Fruit fly (Drosophila melanogaster) whole organism, embryonic: Measurements from ENCODE around the gene lama.

Experiments
- CG10209 ChIP-seq: fragments of 200-800 bp; sonication (Bioruptor generic); optimal IDR thresholded peaks from 3 replicates; lab custom pipeline; 2017; ENCODE audit warnings: missing biosample characterization, mild to moderate bottlenecking, missing genetic modification characterization, missing genetic modification reagents
- CG11696 ChIP-seq: fragments of 200-800 bp; sonication (Bioruptor generic); IDR thresholded peaks from 2 replicates; pipeline ENCODE4 v1.3.6; 2022; ENCODE audit warnings: missing biosample characterization, missing genetic modification characterization
- CG12071 ChIP-seq: fragments of 200-800 bp; sonication (Bioruptor generic); optimal IDR thresholded peaks from 3 replicates; lab custom pipeline; 2018; ENCODE audit warnings: missing biosample characterization, mild to moderate bottlenecking, missing genetic modification characterization
- CG14667 ChIP-seq: fragments of 200-800 bp; sonication (Bioruptor generic); IDR thresholded peaks from 2 replicates; pipeline ENCODE4 v1.3.6; 2022; ENCODE audit warnings: missing biosample characterization, missing genetic modification characterization
- CG1647 ChIP-seq: fragments of 200-800 bp; sonication (Bioruptor generic); optimal IDR thresholded peaks from 3 replicates; lab custom pipeline; 2016; ENCODE audit warnings: missing biosample characterization, missing genetic modification characterization
- CG16863 ChIP-seq: fragments of 200-800 bp; sonication (Bioruptor generic); optimal IDR thresholded peaks from 3 replicates; lab custom pipeline; 2016; ENCODE audit warnings: missing biosample characterization, missing genetic modification characterization
- CG17361 ChIP-seq: fragments of 200-800 bp; sonication (Bioruptor generic); IDR thresholded peaks from 3 replicates; pipeline ENCODE4 v1.3.6; 2022; ENCODE audit warnings: missing biosample characterization, missing genetic modification characterization
- CG18262 ChIP-seq: fragments of 200-800 bp; optimal IDR thresholded peaks from 3 replicates; lab custom pipeline; 2019; ENCODE audit warnings: missing biosample characterization, mild to moderate bottlenecking, missing genetic modification characterization, moderate library complexity
- CG34224 ChIP-seq: fragments of 200-800 bp; sonication (Bioruptor generic); IDR thresholded peaks from 3 replicates; pipeline ENCODE4 v1.3.6; 2022; ENCODE audit warnings: missing biosample characterization, missing genetic modification characterization; ENCODE audit not compliant: partially characterized antibody
- CG42726 ChIP-seq: fragments of 200-800 bp; sonication (Bioruptor generic); IDR thresholded peaks from 2 replicates; pipeline ENCODE4 v1.3.6; 2022; ENCODE audit warnings: missing biosample characterization, missing genetic modification characterization; ENCODE audit not compliant: partially characterized antibody
- CG6813 ChIP-seq: fragments of 200-800 bp; sonication (Bioruptor generic); optimal IDR thresholded peaks from 2 replicates; lab custom pipeline; 2017; ENCODE audit warnings: missing biosample characterization, missing genetic modification characterization, mild to moderate bottlenecking, moderate library complexity, missing genetic modification reagents
- CG8359 ChIP-seq: fragments of 200-800 bp; sonication (Bioruptor generic); optimal IDR thresholded peaks from 2 replicates; lab custom pipeline; 2017; ENCODE audit warnings: missing biosample characterization, mild to moderate bottlenecking, missing genetic modification characterization, borderline replicate concordance
- CG8765 ChIP-seq: fragments of 200-800 bp; sonication (Bioruptor generic); IDR thresholded peaks from 2 replicates; pipeline ENCODE4 v1.3.6; 2022; ENCODE audit warnings: missing biosample characterization, missing genetic modification characterization
- CG9437 ChIP-seq: fragments of 200-800 bp; sonication (Bioruptor generic); optimal IDR thresholded peaks from 2 replicates; lab custom pipeline; 2018; ENCODE audit warnings: missing biosample characterization, mild to moderate bottlenecking, missing genetic modification characterization
- CG9932 ChIP-seq: fragments of 200-800 bp; sonication (Bioruptor generic); IDR thresholded peaks from 2 replicates; pipeline ENCODE4 v1.3.6; 2022; ENCODE audit warnings: missing biosample characterization, missing genetic modification characterization
- D19A ChIP-seq: fragments of 200-800 bp; optimal IDR thresholded peaks from 3 replicates; lab custom pipeline; 2019; ENCODE audit warnings: missing biosample characterization, mild to moderate bottlenecking, missing genetic modification characterization, moderate library complexity
- D19B ChIP-seq: fragments of 200-800 bp; sonication (Bioruptor generic); optimal IDR thresholded peaks from 2 replicates; lab custom pipeline; 2017; ENCODE audit warnings: missing biosample characterization, mild to moderate bottlenecking, missing genetic modification characterization
- Fer1 ChIP-seq: fragments of 200-800 bp; sonication (Bioruptor generic); optimal IDR thresholded peaks from 2 replicates; lab custom pipeline; 2017; ENCODE audit warnings: missing biosample characterization, mild to moderate bottlenecking, missing genetic modification characterization
- GATAe ChIP-seq: fragments of 200-800 bp; sonication (Bioruptor generic); conservative IDR thresholded peaks from 2 replicates; pipeline ENCODE4 v1.3.6; 2022; ENCODE audit warnings: missing biosample characterization, missing genetic modification characterization
- HHEX ChIP-seq: fragments of 200-800 bp; sonication (Bioruptor generic); optimal IDR thresholded peaks from 3 replicates; lab custom pipeline; 2017; ENCODE audit warnings: missing biosample characterization, mild to moderate bottlenecking, missing genetic modification characterization, missing genetic modification reagents
- HmgZ ChIP-seq: fragments of 200-800 bp; sonication (Bioruptor generic); optimal IDR thresholded peaks from 2 replicates; lab custom pipeline; 2018; ENCODE audit warnings: missing biosample characterization, mild to moderate bottlenecking, missing genetic modification characterization
- Hsf ChIP-seq: fragments of 200-800 bp; sonication (Bioruptor generic); optimal IDR thresholded peaks from 3 replicates; lab custom pipeline; 2016; ENCODE audit warnings: missing biosample characterization, missing genetic modification characterization
- Jarid2 ChIP-seq: fragments of 200-800 bp; sonication (Bioruptor generic); optimal IDR thresholded peaks from 3 replicates; lab custom pipeline; 2017; ENCODE audit warnings: mild to moderate bottlenecking, missing biosample characterization, missing genetic modification reagents, missing genetic modification characterization
- MESR4 ChIP-seq: fragments of 200-800 bp; sonication (Bioruptor generic); optimal IDR thresholded peaks from 2 replicates; lab custom pipeline; 2018; ENCODE audit warnings: missing biosample characterization, mild to moderate bottlenecking, missing genetic modification characterization, moderate library complexity
- Meics ChIP-seq: fragments of 200-800 bp; sonication (Bioruptor generic); optimal IDR thresholded peaks from 2 replicates; lab custom pipeline; 2017; ENCODE audit warnings: missing biosample characterization, mild to moderate bottlenecking, missing genetic modification characterization
- NC2β ChIP-seq: fragments of 200-800 bp; sonication (Bioruptor generic); optimal IDR thresholded peaks from 2 replicates; lab custom pipeline; 2016; ENCODE audit warnings: missing biosample characterization, missing genetic modification characterization
- Optix ChIP-seq: fragments of 200-800 bp; sonication (Bioruptor generic); IDR thresholded peaks from 3 replicates; pipeline ENCODE4 v1.3.6; 2022; ENCODE audit warnings: missing biosample characterization, missing genetic modification characterization
- Rfx ChIP-seq: fragments of 200-800 bp; sonication (Bioruptor generic); IDR thresholded peaks from 2 replicates; pipeline ENCODE4 v1.3.6; 2022; ENCODE audit warnings: missing biosample characterization, missing genetic modification characterization
- Sry-δ ChIP-seq: fragments of 200-800 bp; sonication (Bioruptor generic); optimal IDR thresholded peaks from 2 replicates; lab custom pipeline; 2016; ENCODE audit warnings: missing biosample characterization, missing genetic modification characterization
- btn ChIP-seq: fragments of 200-800 bp; sonication (Bioruptor generic); optimal IDR thresholded peaks from 2 replicates; lab custom pipeline; 2016; ENCODE audit warnings: missing biosample characterization, missing genetic modification characterization
- cad ChIP-seq: fragments of >200 bp; optimal IDR thresholded peaks from 2 replicates; lab custom pipeline; 2017; ENCODE audit warnings: missing biosample characterization, missing genetic modification characterization
- chinmo ChIP-seq: fragments of 200-800 bp; sonication (Bioruptor generic); IDR thresholded peaks from 4 replicates; pipeline ENCODE4 v1.3.6; 2022; ENCODE audit warnings: missing biosample characterization, missing genetic modification characterization; ENCODE audit not compliant: partially characterized antibody
- crol ChIP-seq: fragments of 200-800 bp; sonication (Bioruptor generic); IDR thresholded peaks from 2 replicates; pipeline ENCODE4 v1.3.6; 2022; ENCODE audit warnings: missing biosample characterization, missing genetic modification characterization
- da ChIP-seq: fragments of 200-800 bp; sonication (Bioruptor generic); optimal IDR thresholded peaks from 2 replicates; lab custom pipeline; 2016; ENCODE audit warnings: missing biosample characterization, missing genetic modification characterization
- dpn ChIP-seq, 2 experiments: fragments of 200-800 bp; sonication (Bioruptor generic); optimal IDR thresholded peaks; 3 replicates each; lab custom pipeline; 2016; ENCODE audit warnings: missing biosample characterization in 2 of 2, missing genetic modification characterization in 2 of 2
- fd3F ChIP-seq: fragments of 200-800 bp; sonication (Bioruptor generic); optimal IDR thresholded peaks from 2 replicates; lab custom pipeline; 2018; ENCODE audit warnings: missing biosample characterization, mild to moderate bottlenecking, missing genetic modification characterization, moderate library complexity
- fru ChIP-seq: fragments of >200 bp; optimal IDR thresholded peaks from 2 replicates; lab custom pipeline; 2017
- fu2 ChIP-seq: fragments of 200-800 bp; sonication (Bioruptor generic); optimal IDR thresholded peaks from 2 replicates; lab custom pipeline; 2016; ENCODE audit warnings: missing biosample characterization, missing genetic modification characterization
- gcm2 ChIP-seq: fragments of 200-800 bp; sonication (Bioruptor generic); optimal IDR thresholded peaks from 2 replicates; lab custom pipeline; 2016; ENCODE audit warnings: missing biosample characterization, missing genetic modification characterization
- gem ChIP-seq: fragments of 200-800 bp; sonication (Bioruptor generic); optimal IDR thresholded peaks from 2 replicates; lab custom pipeline; 2019; ENCODE audit warnings: missing biosample characterization, mild to moderate bottlenecking, missing genetic modification characterization, moderate library complexity
- grau ChIP-seq: fragments of 200-800 bp; optimal IDR thresholded peaks from 3 replicates; lab custom pipeline; 2019; ENCODE audit warnings: missing biosample characterization, mild to moderate bottlenecking, missing genetic modification characterization, moderate library complexity
- gro ChIP-seq: fragments of 200-800 bp; sonication (Bioruptor generic); optimal IDR thresholded peaks from 2 replicates; lab custom pipeline; 2016; ENCODE audit warnings: missing biosample characterization, missing genetic modification characterization
- ranshi ChIP-seq: fragments of 200-800 bp; sonication (Bioruptor generic); IDR thresholded peaks from 2 replicates; pipeline ENCODE4 v1.3.6; 2022; ENCODE audit warnings: missing biosample characterization, missing genetic modification characterization
- schlank ChIP-seq: fragments of 200-800 bp; sonication (Bioruptor generic); optimal IDR thresholded peaks from 2 replicates; lab custom pipeline; 2018; ENCODE audit warnings: missing biosample characterization, mild to moderate bottlenecking, missing genetic modification characterization
- sima ChIP-seq: fragments of 200-800 bp; sonication (Bioruptor generic); optimal IDR thresholded peaks from 2 replicates; lab custom pipeline; 2016; ENCODE audit warnings: missing biosample characterization, missing genetic modification characterization
- sqz ChIP-seq: fragments of 200-800 bp; sonication (Bioruptor generic); optimal IDR thresholded peaks from 3 replicates; lab custom pipeline; 2018; ENCODE audit warnings: missing biosample characterization, mild to moderate bottlenecking, missing genetic modification characterization
- tll ChIP-seq, 2 experiments: fragments of 200-800 bp in 1 of 2; fragments of >200 bp in 1 of 2; sonication (Bioruptor generic) in 1 of 2; optimal IDR thresholded peaks; 2 replicates each; lab custom pipeline; 2017 to 2019; ENCODE audit warnings: missing biosample characterization in 2 of 2, missing genetic modification characterization in 2 of 2, mild to moderate bottlenecking in 1 of 2, moderate library complexity in 1 of 2
- tup ChIP-seq: fragments of 200-800 bp; sonication (Bioruptor generic); optimal IDR thresholded peaks from 2 replicates; lab custom pipeline; 2016; ENCODE audit warnings: missing biosample characterization, mild to moderate bottlenecking, missing genetic modification characterization, moderate library complexity
- z ChIP-seq: fragments of 200-800 bp; sonication (Bioruptor generic); IDR thresholded peaks from 3 replicates; pipeline ENCODE4 v1.3.6; 2022; ENCODE audit warnings: missing biosample characterization, missing genetic modification characterization
- zfh1 ChIP-seq: fragments of 200-800 bp; sonication (Bioruptor generic); IDR thresholded peaks from 3 replicates; pipeline ENCODE4 v1.3.6; 2022; ENCODE audit warnings: missing biosample characterization, missing genetic modification characterization

lama gene

dm6 chr3L:5365164-5365879 is 9.6 kb upstream of the lama start (continued):
- TF ChIP-seq dpn (GFP tag; optimal IDR thresholded peaks at IDR 0.05; lab: Kevin White, UChicago) = peak; percentile 22 to 49
- no peak for TF ChIP-seq gro (GFP tag; lab: Kevin White, UChicago)
- TF ChIP-seq btn (GFP tag; lab: Kevin White, UChicago) = no peak
- no peak for TF ChIP-seq Meics (GFP tag; lab: Kevin White, UChicago)
- no peak for TF ChIP-seq tll (GFP tag; optimal IDR thresholded peaks at IDR 0.05; lab: Kevin White, UChicago)
- TF ChIP-seq Jarid2 (GFP tag; lab: Kevin White, UChicago) = no peak
- TF ChIP-seq CG6813 (GFP tag; lab: Kevin White, UChicago) = no peak
- no peak for TF ChIP-seq CG16863 (GFP tag; lab: Kevin White, UChicago)
- no peak for TF ChIP-seq HmgZ
- no peak for TF ChIP-seq schlank
- TF ChIP-seq z (GFP tag; lab: Robert Waterston, UW) = no peak
- TF ChIP-seq grau (tag; lab: Kevin White, UChicago) = peak; percentile 44
- no peak for TF ChIP-seq gcm2
- TF ChIP-seq Fer1 = no peak
- no peak for TF ChIP-seq CG42726 (GFP tag; lab: Robert Waterston, UW)
- no peak for TF ChIP-seq tup (GFP tag; lab: Kevin White, UChicago)
- TF ChIP-seq gem (tag; lab: Kevin White, UChicago) = peak; percentile 58
- TF ChIP-seq CG18262 (tag; lab: Kevin White, UChicago) = no peak
- peak; percentile 35 for TF ChIP-seq CG9437 (GFP tag; lab: Kevin White, UChicago)
- no peak for TF ChIP-seq da
- no peak for TF ChIP-seq fru (lab: Kevin White, UChicago)
- no peak for TF ChIP-seq CG8359 (GFP tag; lab: Kevin White, UChicago)
- TF ChIP-seq MESR4 (GFP tag; lab: Kevin White, UChicago) = no peak
- TF ChIP-seq CG14667 = no peak
- no peak for TF ChIP-seq CG8765 (GFP tag; lab: Robert Waterston, UW)
- TF ChIP-seq Optix (GFP tag; lab: Robert Waterston, UW) = no peak
- TF ChIP-seq crol = peak; percentile 95
- no peak for TF ChIP-seq D19A (tag; lab: Kevin White, UChicago)
- no peak for TF ChIP-seq Sry-δ (GFP tag; lab: Kevin White, UChicago)
- TF ChIP-seq Rfx (GFP tag; lab: Robert Waterston, UW) = 0 out of 2 replicates have a peak, but pooled peaks have one; percentile 16
- no peak for TF ChIP-seq sima (GFP tag; lab: Kevin White, UChicago)
- TF ChIP-seq CG1647 (GFP tag; lab: Kevin White, UChicago) = no peak
- TF ChIP-seq D19B (GFP tag; lab: Kevin White, UChicago) = no peak
- TF ChIP-seq zfh1 = no peak
- TF ChIP-seq fd3F (GFP tag; lab: Kevin White, UChicago) = no peak
- TF ChIP-seq CG9932 (GFP tag; lab: Robert Waterston, UW) = peak; percentile 51
- peak; percentile 29; the same call in 1 of the 4 replicates for TF ChIP-seq chinmo
- TF ChIP-seq ranshi (GFP tag; lab: Robert Waterston, UW) = no peak
- no peak for TF ChIP-seq CG11696 (GFP tag; lab: Robert Waterston, UW)
- TF ChIP-seq CG17361 (GFP tag; lab: Robert Waterston, UW) = no peak
- TF ChIP-seq CG10209 (GFP tag; lab: Kevin White, UChicago) = peak; percentile 49
- no peak for TF ChIP-seq NC2β (GFP tag; lab: Kevin White, UChicago)
- TF ChIP-seq fu2 (GFP tag; lab: Kevin White, UChicago) = no peak
- TF ChIP-seq sqz (GFP tag; lab: Kevin White, UChicago) = peak; percentile 88
- no peak for TF ChIP-seq HHEX (GFP tag; lab: Kevin White, UChicago)
- TF ChIP-seq GATAe (GFP tag; lab: Robert Waterston, UW) = no peak
- no peak for TF ChIP-seq cad (GFP tag; lab: Kevin White, UChicago)
- no peak for TF ChIP-seq CG34224 (GFP tag; lab: Robert Waterston, UW)
- peak; percentile 23 for TF ChIP-seq Hsf (GFP tag; lab: Kevin White, UChicago)
- TF ChIP-seq CG12071 (GFP tag; lab: Kevin White, UChicago) = no peak
